Fruit fly (Drosophila melanogaster) whole organism, pupa: ENCODE measurements around the gene Snx27.
A peak's percentile ranks its signal among the peaks of the same experiment; 100 is the strongest.

Experiments
- CG10348 ChIP-seq: fragments of 200-800 bp; sonication (Bioruptor generic); IDR thresholded peaks from 2 replicates; pipeline ENCODE4 v1.3.6; 2022; ENCODE audit warnings: missing biosample characterization, missing genetic modification characterization
- CG12605 ChIP-seq: fragments of 200-800 bp; sonication (Bioruptor generic); IDR thresholded peaks from 2 replicates; pipeline ENCODE4 v1.3.6; 2022; ENCODE audit warnings: missing biosample characterization, missing genetic modification characterization
- CG13204 ChIP-seq: fragments of 200-800 bp; sonication (Bioruptor generic); optimal IDR thresholded peaks from 2 replicates; lab custom pipeline; 2018; ENCODE audit warnings: missing biosample characterization, mild to moderate bottlenecking, missing genetic modification characterization, moderate library complexity
- CG14655 ChIP-seq: fragments of 200-800 bp; sonication (Bioruptor generic); optimal IDR thresholded peaks from 3 replicates; lab custom pipeline; 2017; ENCODE audit warnings: mild to moderate bottlenecking, missing biosample characterization, missing genetic modification reagents, missing genetic modification characterization
- CG15710 ChIP-seq: fragments of 200-800 bp; sonication (Bioruptor generic); optimal IDR thresholded peaks from 2 replicates; lab custom pipeline; 2018; ENCODE audit warnings: missing biosample characterization, mild to moderate bottlenecking, missing genetic modification characterization, moderate library complexity
- CG17806 ChIP-seq: fragments of 200-800 bp; sonication (Bioruptor generic); optimal IDR thresholded peaks from 2 replicates; lab custom pipeline; 2018; ENCODE audit warnings: missing biosample characterization, mild to moderate bottlenecking, missing genetic modification characterization, moderate library complexity
- CG32121 ChIP-seq: fragments of 200-800 bp; sonication (Bioruptor generic); IDR thresholded peaks from 2 replicates; pipeline ENCODE4 v1.3.6; 2022; ENCODE audit warnings: missing biosample characterization, missing genetic modification characterization
- CG34367 ChIP-seq: fragments of 200-800 bp; sonication (Bioruptor generic); optimal IDR thresholded peaks from 2 replicates; lab custom pipeline; 2018; ENCODE audit warnings: missing biosample characterization, mild to moderate bottlenecking, missing genetic modification characterization
- CG4496 ChIP-seq: fragments of 200-800 bp; sonication (Bioruptor generic); IDR thresholded peaks from 3 replicates; pipeline ENCODE4 v1.3.6; 2022; ENCODE audit warnings: missing biosample characterization, missing genetic modification characterization
- CG8159 ChIP-seq: fragments of 200-800 bp; sonication (Bioruptor generic); optimal IDR thresholded peaks from 3 replicates; lab custom pipeline; 2018; ENCODE audit warnings: missing biosample characterization, mild to moderate bottlenecking, missing genetic modification characterization, moderate library complexity
- CG8301 ChIP-seq: fragments of 200-800 bp; sonication (Bioruptor generic); optimal IDR thresholded peaks from 2 replicates; lab custom pipeline; 2018; ENCODE audit warnings: missing biosample characterization, mild to moderate bottlenecking, missing genetic modification characterization
- CG9948 ChIP-seq: fragments of 200-800 bp; sonication (Bioruptor generic); optimal IDR thresholded peaks from 2 replicates; lab custom pipeline; 2018; ENCODE audit warnings: missing biosample characterization, mild to moderate bottlenecking, missing genetic modification characterization, moderate library complexity
- D1 ChIP-seq: fragments of 200-800 bp; sonication (Bioruptor generic); optimal IDR thresholded peaks from 2 replicates; lab custom pipeline; 2018; ENCODE audit warnings: missing biosample characterization, mild to moderate bottlenecking, missing genetic modification characterization, moderate library complexity
- EcR ChIP-seq: fragments of 200-800 bp; sonication (Bioruptor generic); optimal IDR thresholded peaks from 3 replicates; lab custom pipeline; 2019; ENCODE audit warnings: missing biosample characterization, missing genetic modification characterization, mild to moderate bottlenecking, moderate library complexity, missing genetic modification reagents
- Ets98B ChIP-seq: fragments of 200-800 bp; sonication (Bioruptor generic); IDR thresholded peaks from 2 replicates; pipeline ENCODE4 v1.3.6; 2022; ENCODE audit warnings: missing biosample characterization, missing genetic modification characterization
- Pif1A ChIP-seq: fragments of 200-800 bp; sonication (Bioruptor generic); optimal IDR thresholded peaks from 3 replicates; lab custom pipeline; 2016; ENCODE audit warnings: missing biosample characterization, missing genetic modification characterization
- Pif1B ChIP-seq: fragments of 200-800 bp; sonication (Bioruptor generic); optimal IDR thresholded peaks from 3 replicates; lab custom pipeline; 2016; ENCODE audit warnings: missing biosample characterization, missing genetic modification characterization
- Snoo ChIP-seq: fragments of 200-800 bp; sonication (Bioruptor generic); optimal IDR thresholded peaks from 3 replicates; lab custom pipeline; 2017; ENCODE audit warnings: missing biosample characterization, mild to moderate bottlenecking, missing genetic modification characterization, inconsistent platforms
- fd96Ca ChIP-seq: fragments of 200-800 bp; sonication (Bioruptor generic); IDR thresholded peaks from 3 replicates; pipeline ENCODE4 v1.3.6; 2022; ENCODE audit warnings: missing biosample characterization, missing genetic modification characterization
- gl ChIP-seq: fragments of 200-800 bp; sonication (Bioruptor generic); optimal IDR thresholded peaks from 2 replicates; lab custom pipeline; 2018; ENCODE audit warnings: missing biosample characterization, mild to moderate bottlenecking, missing genetic modification characterization
- rn ChIP-seq: fragments of 200-800 bp; sonication (Bioruptor generic); IDR thresholded peaks from 2 replicates; pipeline ENCODE4 v1.3.6; 2022; ENCODE audit warnings: missing biosample characterization, missing genetic modification characterization

Gene Snx27

dm6 chrX:5764001-5764892, 26.4 kb upstream of the Snx27 start, which contains the start of the genes MAPk-Ak2 and CG42699:
Gene MAPk-Ak2, minus strand, starts transcription at chrX:5764203.
Gene CG42699, plus strand, starts transcription at chrX:5764553.
- TF ChIP-seq gl, result peak; percentile 65
- TF ChIP-seq CG15710 (tag; lab: Kevin White, UChicago), result peak; percentile 31
- no peak for TF ChIP-seq CG9948 (tag; lab: Kevin White, UChicago)
- no peak; the same call in 2 of the 3 replicates for TF ChIP-seq fd96Ca (GFP tag; lab: Robert Waterston, UW)
- no peak for TF ChIP-seq CG14655 (GFP tag; lab: Kevin White, UChicago)
- TF ChIP-seq CG34367 (tag; lab: Kevin White, UChicago), result peak; percentile 45
- peak; percentile 6 for TF ChIP-seq CG8301 (tag; lab: Kevin White, UChicago)
- TF ChIP-seq rn (GFP tag; lab: Robert Waterston, UW), result no peak
- TF ChIP-seq CG10348 (GFP tag; lab: Robert Waterston, UW), result no peak
- TF ChIP-seq EcR (GFP tag; lab: Kevin White, UChicago), result peak; percentile 42
- TF ChIP-seq CG32121, result 0 out of 2 replicates have a peak, but pooled peaks have one; percentile 9
- peak; percentile 34 for TF ChIP-seq Ets98B
- peak; percentile 24 for TF ChIP-seq CG13204
- peak; percentile 18 for TF ChIP-seq CG17806 (tag; lab: Kevin White, UChicago)
- TF ChIP-seq Snoo (tag; lab: Kevin White, UChicago), result peak; percentile 17
- TF ChIP-seq CG12605, result 0 out of 2 replicates have a peak, but pooled peaks have one; percentile 28
- no peak for TF ChIP-seq D1 (tag; lab: Kevin White, UChicago)
- no peak for TF ChIP-seq CG4496 (GFP tag; lab: Robert Waterston, UW)
- peak; percentile 29 for TF ChIP-seq CG8159
- peak; percentile 8 for TF ChIP-seq Pif1B
- TF ChIP-seq Pif1A (GFP tag; lab: Kevin White, UChicago), result peak; percentile 77

- TF ChIP-seq CG8301 (tag; lab: Kevin White, UChicago) (no peak), Pif1A (GFP tag; lab: Kevin White, UChicago) (no peak), CG14655 (GFP tag; lab: Kevin White, UChicago) (no peak), CG9948 (tag; lab: Kevin White, UChicago) (no peak), CG13204 (no peak), CG15710 (tag; lab: Kevin White, UChicago) (no peak), Pif1B (no peak), CG4496 (GFP tag; lab: Robert Waterston, UW) (peak; percentile 46; the same call in 1 of the 3 replicates), Ets98B (0 out of 2 replicates have a peak, but pooled peaks have one; percentile 5), gl (no peak), CG34367 (tag; lab: Kevin White, UChicago) (no peak), CG10348 (GFP tag; lab: Robert Waterston, UW) (no peak), CG8159 (no peak), EcR (GFP tag; lab: Kevin White, UChicago) (no peak)
These were observed 25.7 kb upstream of the Snx27 start for dm6 chrX:5763443-5764000.

- TF ChIP-seq Pif1B (no peak), CG17806 (tag; lab: Kevin White, UChicago) (no peak), CG12605 (no peak), CG4496 (GFP tag; lab: Robert Waterston, UW) (no peak), CG15710 (tag; lab: Kevin White, UChicago) (no peak), CG13204 (no peak)
These were observed 18.3 kb upstream of the Snx27 start for dm6 chrX:5756146-5756545.

dm6 chrX:5754837-5755828, 17.3 kb upstream of the Snx27 start, which contains the start of the genes lin-52 and CG15771:
Gene lin-52, minus strand, starts transcription at chrX:5754958.
Gene CG15771, plus strand, starts transcription at chrX:5755574.
- TF ChIP-seq CG32121, result peak; percentile 97
- TF ChIP-seq CG4496 (GFP tag; lab: Robert Waterston, UW), result peak; percentile 95
- peak; percentile 97 for TF ChIP-seq fd96Ca (GFP tag; lab: Robert Waterston, UW)
- peak; percentile 90 for TF ChIP-seq gl
- peak; percentile 100 for TF ChIP-seq CG13204
- TF ChIP-seq Pif1A (GFP tag; lab: Kevin White, UChicago), result peak; percentile 95
- peak; percentile 87 for TF ChIP-seq CG10348 (GFP tag; lab: Robert Waterston, UW)
- peak; percentile 96 for TF ChIP-seq CG8301 (tag; lab: Kevin White, UChicago)
- peak; percentile 77 for TF ChIP-seq rn (GFP tag; lab: Robert Waterston, UW)
- TF ChIP-seq CG12605, result peak; percentile 90
- peak; percentile 94 for TF ChIP-seq Pif1B
- TF ChIP-seq CG8159, result peak; percentile 96
- TF ChIP-seq CG14655 (GFP tag; lab: Kevin White, UChicago), result peak; percentile 97
- TF ChIP-seq Ets98B, result peak; percentile 92
- peak; percentile 97 for TF ChIP-seq Snoo (tag; lab: Kevin White, UChicago)
- no peak for TF ChIP-seq D1 (tag; lab: Kevin White, UChicago)
- peak; percentile 92 for TF ChIP-seq CG34367 (tag; lab: Kevin White, UChicago)
- peak; percentile 91 for TF ChIP-seq CG17806 (tag; lab: Kevin White, UChicago)
- peak; percentile 95 for TF ChIP-seq CG15710 (tag; lab: Kevin White, UChicago)
- peak; percentile 59 for TF ChIP-seq EcR (GFP tag; lab: Kevin White, UChicago)
- peak; percentile 94 for TF ChIP-seq CG9948 (tag; lab: Kevin White, UChicago)
